Fruit fly (Drosophila melanogaster) S2 (cell line): ENCODE results near the gene Vajk3.

Experiments used
- CG8478 ChIP-seq: fragments of >200 bp; optimal IDR thresholded peaks from 2 replicates; lab custom pipeline; 2018
- CTCF ChIP-seq, 2 experiments: fragments of >200 bp; optimal IDR thresholded peaks; 2 replicates each; lab custom pipeline; 2018

Gene Vajk3

dm6 chr2L:13947476-13947875, at the start of gene Vajk3:
Gene Vajk3, minus strand, starts transcription at chr2L:13947476.
- TF ChIP-seq CTCF (optimal IDR thresholded peaks at IDR 0.05; lab: Kevin White, UChicago) = no peak
- no peak for TF ChIP-seq CG8478 (lab: Kevin White, UChicago)

DNA sequence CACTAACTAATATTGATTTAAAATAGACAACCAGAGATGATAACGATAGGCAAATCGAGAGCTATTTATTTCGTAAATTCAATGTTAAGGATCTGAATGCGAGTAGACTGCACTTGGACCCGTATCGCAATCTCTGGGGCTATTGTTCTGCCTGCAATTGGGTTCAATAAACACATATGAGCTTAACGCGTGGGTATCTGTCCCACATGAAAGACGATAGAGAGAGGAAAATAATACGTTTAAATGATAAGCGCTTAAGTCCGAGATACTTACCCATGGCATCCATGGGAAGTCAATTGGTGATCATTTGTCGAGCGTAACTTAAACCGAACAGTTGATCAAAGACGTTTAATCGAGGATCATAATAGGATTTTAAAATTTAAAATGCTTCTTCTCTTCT, 32.5 kb upstream of the Vajk3 start, which contains the start of gene NimC2:
Gene NimC2 (plus strand): TSS at position 301 of the 400 bp plus-strand sequence.
- TF ChIP-seq CTCF (optimal IDR thresholded peaks at IDR 0.05; lab: Kevin White, UChicago) (no peak), CG8478 (lab: Kevin White, UChicago) (no peak)

DNA sequence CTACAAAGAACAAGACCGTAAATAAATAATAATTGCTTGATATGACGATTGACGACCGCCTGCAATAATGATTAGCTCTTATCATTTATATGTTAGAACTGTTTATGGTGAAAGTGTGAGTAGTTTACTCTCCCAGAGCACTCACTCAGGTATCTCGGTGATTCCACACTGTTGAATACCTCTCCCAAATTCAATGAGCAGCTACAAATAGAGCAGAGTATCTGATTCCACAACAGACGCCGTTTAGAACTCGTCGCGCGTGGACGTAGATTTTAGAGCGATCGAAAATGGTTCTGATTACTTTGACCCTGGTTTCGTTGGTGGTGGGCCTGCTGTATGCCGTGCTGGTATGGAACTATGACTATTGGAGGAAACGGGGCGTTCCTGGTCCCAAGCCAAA, 29.8 kb upstream of the Vajk3 start, which contains the start of gene Cyp28a5:
Gene Cyp28a5 (plus strand): TSS at position 230 of the 400 bp plus-strand sequence.
- TF ChIP-seq CTCF (optimal IDR thresholded peaks at IDR 0.05; lab: Kevin White, UChicago) = no peak
- no peak for TF ChIP-seq CG8478 (lab: Kevin White, UChicago)

- TF ChIP-seq CG8478 (lab: Kevin White, UChicago) (no peak), CTCF (optimal IDR thresholded peaks at IDR 0.05; lab: Kevin White, UChicago) (no peak)
These were observed 29.4 kb upstream of the Vajk3 start, which contains the start of gene NimC1 for dm6 chr2L:13976669-13977068. Gene NimC1, minus strand, starts transcription at chr2L:13976769.

- no peak for TF ChIP-seq CG8478 (lab: Kevin White, UChicago)
- no peak for TF ChIP-seq CTCF (optimal IDR thresholded peaks at IDR 0.05; lab: Kevin White, UChicago)
These were observed 25.6 kb upstream of the Vajk3 start, which contains the start of gene He for dm6 chr2L:13972847-13973246. Gene He, minus strand, starts transcription at chr2L:13972947.

DNA sequence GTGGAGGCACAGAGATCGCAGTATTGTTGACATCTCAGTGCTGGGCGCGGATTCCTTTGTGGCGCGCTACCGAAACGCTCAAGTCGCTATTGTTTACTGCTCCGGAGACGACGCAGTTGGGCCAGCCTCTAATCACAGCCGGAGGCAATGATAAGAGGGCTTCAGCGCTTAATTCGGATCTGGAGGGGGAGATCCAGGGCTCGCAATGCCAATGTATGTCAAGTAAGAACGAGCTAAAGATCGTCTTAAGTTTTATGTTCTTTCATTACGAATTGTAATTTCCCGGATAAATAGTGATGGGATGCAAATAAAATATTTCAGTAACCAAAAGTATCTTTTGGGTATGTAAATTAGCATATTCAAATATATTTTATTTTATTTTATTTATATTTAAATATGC, 22.6 kb upstream of the Vajk3 start, which contains the start of the genes NimB4 and NimB5:
Gene NimB4 (minus strand): TSS at position 101 of the 400 bp plus-strand sequence.
Gene NimB5 (plus strand): TSS at position 302 of the 400 bp plus-strand sequence.
- TF ChIP-seq CTCF (optimal IDR thresholded peaks at IDR 0.05; lab: Kevin White, UChicago) (no peak), CG8478 (lab: Kevin White, UChicago) (no peak)

DNA sequence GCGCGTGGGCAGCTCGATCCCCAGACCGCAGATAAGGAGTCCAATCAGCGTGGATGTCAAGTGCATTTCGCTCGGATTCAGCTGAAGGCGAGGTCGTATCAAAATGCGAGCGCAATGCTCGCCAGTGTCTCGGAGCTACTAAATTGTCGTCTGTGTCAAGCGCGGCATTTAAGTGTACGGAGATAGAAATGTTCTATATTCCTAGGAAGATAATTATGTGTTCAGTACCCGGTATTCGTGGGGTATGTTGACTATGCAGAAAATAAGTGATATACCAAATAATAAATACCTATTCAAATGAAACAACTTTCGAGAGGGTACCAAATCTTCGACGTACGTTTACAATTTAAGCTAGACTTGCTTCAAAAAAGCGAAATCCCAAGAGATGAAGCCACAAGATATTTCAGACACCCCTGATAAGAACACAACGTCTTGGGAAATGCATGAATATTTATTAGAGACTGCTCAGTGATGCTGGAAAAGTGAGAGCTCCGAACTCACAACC, 20.6 kb upstream of the Vajk3 start, which contains the start of gene NimB3:
Gene NimB3 (minus strand): TSS at position 140 of the 505 bp plus-strand sequence.
- TF ChIP-seq CTCF (optimal IDR thresholded peaks at IDR 0.05; lab: Kevin White, UChicago) (no peak), CG8478 (lab: Kevin White, UChicago) (no peak)

DNA sequence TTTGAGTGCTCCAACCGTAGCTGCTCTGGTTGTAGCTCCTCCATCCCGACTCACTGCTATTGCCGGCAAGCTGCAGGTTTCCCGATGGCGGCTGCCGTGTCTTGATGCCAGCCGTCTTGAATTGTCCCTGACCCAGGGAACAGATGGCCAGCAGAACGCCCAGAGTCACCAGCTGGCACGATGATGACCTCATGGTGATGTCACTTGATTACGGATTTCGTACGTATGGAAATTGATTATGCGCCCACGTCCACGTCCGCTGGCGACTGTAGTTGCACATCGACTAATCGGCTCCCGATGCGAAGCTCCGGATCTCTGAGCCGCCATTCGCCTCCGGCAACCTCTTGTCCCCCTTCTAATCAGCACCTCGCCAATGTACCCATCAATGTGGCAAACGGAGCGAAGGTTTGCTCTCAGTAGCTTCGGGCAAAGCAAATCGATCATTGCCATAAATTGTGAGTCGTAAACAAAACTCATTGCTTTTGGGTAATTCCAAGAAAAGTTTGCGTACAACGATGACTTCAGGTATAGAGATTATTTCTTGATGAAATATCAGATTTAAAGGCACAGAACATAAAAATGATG, 19.5 kb upstream of the Vajk3 start, which contains the start of gene NimB2:
Gene NimB2 (minus strand): TSS at position 287 of the 585 bp plus-strand sequence.
- TF ChIP-seq CTCF (optimal IDR thresholded peaks at IDR 0.05; lab: Kevin White, UChicago) = no peak
- no peak for TF ChIP-seq CG8478 (lab: Kevin White, UChicago)

- no peak for TF ChIP-seq CG8478 (lab: Kevin White, UChicago)
- no peak for TF ChIP-seq CTCF (optimal IDR thresholded peaks at IDR 0.05; lab: Kevin White, UChicago)
These were observed 16.3 kb upstream of the Vajk3 start, which contains the start of gene NimB1 for dm6 chr2L:13963467-13964122. Gene NimB1, plus strand, starts transcription at chr2L:13963507.

- no peak for TF ChIP-seq CTCF (optimal IDR thresholded peaks at IDR 0.05; lab: Kevin White, UChicago)
- TF ChIP-seq CG8478 (lab: Kevin White, UChicago) = no peak
These were observed 13.1 kb upstream of the Vajk3 start for dm6 chr2L:13960399-13960798.

DNA sequence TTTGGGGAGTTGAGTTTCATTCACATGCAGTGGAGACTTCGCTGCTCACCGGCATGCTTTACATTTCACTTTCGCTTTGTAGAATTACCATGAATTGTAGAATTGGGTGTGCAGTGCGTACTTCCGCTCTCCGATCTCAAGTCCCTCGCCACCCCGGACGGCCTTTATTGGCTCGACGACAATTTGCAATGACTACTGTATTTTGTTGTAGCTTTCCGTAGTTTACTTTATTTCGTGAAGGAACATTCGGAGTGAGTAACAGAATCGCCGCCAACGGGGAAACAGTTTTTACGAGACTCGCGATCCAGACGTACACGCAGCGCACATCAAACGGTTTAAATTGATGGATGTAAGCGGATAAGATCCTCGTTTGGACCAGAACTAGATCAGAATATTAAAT, 10.0 kb upstream of the Vajk3 start, which contains the start of gene NimA:
Gene NimA (plus strand): TSS at position 301 of the 400 bp plus-strand sequence.
- TF ChIP-seq CTCF (optimal IDR thresholded peaks at IDR 0.05; lab: Kevin White, UChicago) (no peak), CG8478 (lab: Kevin White, UChicago) (no peak)

dm6 chr2L:13955775-13956174, 8.5 kb upstream of the Vajk3 start:
- TF ChIP-seq CTCF (optimal IDR thresholded peaks at IDR 0.05; lab: Kevin White, UChicago) (no peak), CG8478 (lab: Kevin White, UChicago) (no peak)

- TF ChIP-seq CTCF (optimal IDR thresholded peaks at IDR 0.05; lab: Kevin White, UChicago) = no peak
- TF ChIP-seq CG8478 (lab: Kevin White, UChicago) = no peak
These were observed 2.5 kb upstream of the Vajk3 start for dm6 chr2L:13949789-13950188.

- TF ChIP-seq CG8478 (lab: Kevin White, UChicago) (no peak), CTCF (optimal IDR thresholded peaks at IDR 0.05; lab: Kevin White, UChicago) (no peak)
These were observed 12.7 kb downstream of the Vajk3 start, which contains the start of gene Vajk2 for dm6 chr2L:13934542-13935065. Gene Vajk2, minus strand, starts transcription at chr2L:13934692.
